Worm (Caenorhabditis elegans) whole organism, late embryonic: Measurements from ENCODE around the gene tbx-35.

Experiments used
- C08G9.2 ChIP-seq: sonication (generic microtip); optimal IDR thresholded peaks from 2 replicates; lab custom pipeline; 2016; ENCODE audit warnings: mild to moderate bottlenecking, missing genetic modification characterization, moderate library complexity, missing compliant biosample characterization
- K02D7.2 ChIP-seq: sonication (generic microtip); optimal IDR thresholded peaks from 2 replicates; lab custom pipeline; 2017; ENCODE audit warnings: mild to moderate bottlenecking, missing genetic modification characterization, missing compliant biosample characterization
- Y22D7AL.16 ChIP-seq: sonication (generic microtip); optimal IDR thresholded peaks from 2 replicates; lab custom pipeline; 2016; ENCODE audit warnings: missing genetic modification characterization, missing compliant biosample characterization
- ceh-14 ChIP-seq: sonication (generic microtip); optimal IDR thresholded peaks from 2 replicates; lab custom pipeline; 2016; ENCODE audit warnings: missing genotype, missing genetic modification characterization, missing compliant biosample characterization
- ceh-24 ChIP-seq: sonication (generic microtip); optimal IDR thresholded peaks from 2 replicates; lab custom pipeline; 2016; ENCODE audit warnings: mild to moderate bottlenecking, missing genetic modification characterization, missing compliant biosample characterization
- ceh-30 ChIP-seq: fragments of 150-350 bp; optimal IDR thresholded peaks from 2 replicates; lab custom pipeline; 2014; ENCODE audit warnings: missing biosample characterization, missing genetic modification characterization
- ceh-31 ChIP-seq: sonication (generic microtip); optimal IDR thresholded peaks from 2 replicates; lab custom pipeline; 2016; ENCODE audit warnings: missing genetic modification characterization, missing compliant biosample characterization
- ceh-6 ChIP-seq: fragments of 200-800 bp; sonication (Bioruptor generic); optimal IDR thresholded peaks from 2 replicates; lab custom pipeline; 2018; ENCODE audit warnings: mild to moderate bottlenecking, missing genetic modification characterization, missing compliant biosample characterization
- ceh-9 ChIP-seq: sonication (generic microtip); optimal IDR thresholded peaks from 2 replicates; lab custom pipeline; 2016; ENCODE audit warnings: mild to moderate bottlenecking, missing genetic modification characterization, inconsistent platforms, missing compliant biosample characterization
- elt-2 ChIP-seq: sonication (generic microtip); optimal IDR thresholded peaks from 2 replicates; lab custom pipeline; 2016; ENCODE audit warnings: missing genetic modification reagents, missing genetic modification characterization, missing compliant biosample characterization
- ets-4 ChIP-seq: sonication (generic microtip); optimal IDR thresholded peaks from 2 replicates; lab custom pipeline; 2016; ENCODE audit warnings: missing genetic modification characterization, missing compliant biosample characterization
- fkh-6 ChIP-seq: sonication (generic microtip); optimal IDR thresholded peaks from 2 replicates; lab custom pipeline; 2016; ENCODE audit warnings: missing genetic modification characterization, missing compliant biosample characterization
- hlh-13 ChIP-seq: fragments of 200-800 bp; sonication (Bioruptor generic); optimal IDR thresholded peaks from 2 replicates; lab custom pipeline; 2018; ENCODE audit warnings: mild to moderate bottlenecking, missing genetic modification characterization, missing compliant biosample characterization
- hlh-30 ChIP-seq: sonication (generic microtip); optimal IDR thresholded peaks from 2 replicates; lab custom pipeline; 2017; ENCODE audit warnings: antibody characterized with exemption, missing genetic modification characterization, missing compliant biosample characterization; ENCODE audit not compliant: insufficient read depth
- hlh-6 ChIP-seq: sonication (generic microtip); optimal IDR thresholded peaks from 2 replicates; lab custom pipeline; 2016; ENCODE audit warnings: missing genotype, missing genetic modification characterization, missing compliant biosample characterization
- lin-11 ChIP-seq: fragments of 200-800 bp; sonication (Bioruptor generic); optimal IDR thresholded peaks from 2 replicates; lab custom pipeline; 2018; ENCODE audit warnings: mild to moderate bottlenecking, missing genetic modification characterization, missing compliant biosample characterization
- mec-3 ChIP-seq: sonication (generic microtip); optimal IDR thresholded peaks from 2 replicates; lab custom pipeline; 2016; ENCODE audit warnings: borderline replicate concordance, missing genetic modification characterization, missing compliant biosample characterization
- nhr-11 ChIP-seq: fragments of 150-350 bp; optimal IDR thresholded peaks from 2 replicates; lab custom pipeline; 2014; ENCODE audit warnings: missing biosample characterization, missing genetic modification characterization
- npax-4 ChIP-seq: sonication (generic microtip); optimal IDR thresholded peaks from 2 replicates; lab custom pipeline; 2016; ENCODE audit warnings: missing genetic modification characterization, missing compliant biosample characterization
- odd-2 ChIP-seq: sonication (generic microtip); optimal IDR thresholded peaks from 2 replicates; lab custom pipeline; 2017; ENCODE audit warnings: antibody characterized with exemption, mild to moderate bottlenecking, missing genetic modification characterization, missing compliant biosample characterization
- pag-3 ChIP-seq: sonication (generic microtip); optimal IDR thresholded peaks from 2 replicates; lab custom pipeline; 2016; ENCODE audit warnings: missing compliant biosample characterization, missing genetic modification characterization, borderline replicate concordance
- pha-4 ChIP-seq: fragments of 150-350 bp; optimal IDR thresholded peaks from 2 replicates; lab custom pipeline; 2018; ENCODE audit warnings: missing biosample characterization, missing genetic modification reagents, missing genetic modification characterization
- rnt-1 ChIP-seq: sonication (generic microtip); optimal IDR thresholded peaks from 2 replicates; lab custom pipeline; 2016; ENCODE audit warnings: missing genetic modification characterization, missing compliant biosample characterization
- sdc-2 ChIP-seq: sonication (generic microtip); optimal IDR thresholded peaks from 2 replicates; lab custom pipeline; 2016; ENCODE audit warnings: missing genotype, missing genetic modification characterization, missing compliant biosample characterization
- tbx-2 ChIP-seq: sonication (generic microtip); optimal IDR thresholded peaks from 2 replicates; lab custom pipeline; 2016; ENCODE audit warnings: missing genetic modification characterization, missing compliant biosample characterization
- tbx-7 ChIP-seq: sonication (generic microtip); optimal IDR thresholded peaks from 2 replicates; lab custom pipeline; 2016; ENCODE audit warnings: missing genotype, missing genetic modification characterization, missing compliant biosample characterization
- unc-42 ChIP-seq: sonication (generic microtip); optimal IDR thresholded peaks from 2 replicates; lab custom pipeline; 2016; ENCODE audit warnings: missing genotype, missing genetic modification characterization, missing compliant biosample characterization
- zip-5 ChIP-seq: sonication (generic microtip); optimal IDR thresholded peaks from 2 replicates; lab custom pipeline; 2016; ENCODE audit warnings: missing genetic modification characterization, missing compliant biosample characterization
- ztf-16 ChIP-seq: sonication (generic microtip); optimal IDR thresholded peaks from 2 replicates; lab custom pipeline; 2017; ENCODE audit warnings: missing genetic modification characterization, missing compliant biosample characterization

Gene tbx-35

ce11 chrII:5515542-5515941 is 9.7 kb downstream of the tbx-35 start, which contains the start of gene ZK177.3:
Gene ZK177.3 (plus strand): TSS chrII:5515842.
- TF ChIP-seq hlh-13 (GFP tag; lab: Kevin White, UChicago): no peak
- TF ChIP-seq rnt-1: no peak
- no peak for TF ChIP-seq sdc-2 (tag; lab: Kevin White, UChicago)
- TF ChIP-seq tbx-2 (tag; lab: Kevin White, UChicago): no peak
- TF ChIP-seq hlh-30 (tag; lab: Kevin White, UChicago): no peak
- no peak for TF ChIP-seq hlh-6 (tag; lab: Kevin White, UChicago)
- TF ChIP-seq mec-3 (tag; lab: Kevin White, UChicago): no peak
- TF ChIP-seq ceh-9: no peak
- TF ChIP-seq Y22D7AL.16 (tag; lab: Kevin White, UChicago): no peak
- TF ChIP-seq ceh-30 (tag; lab: Kevin White, UChicago): no peak
- TF ChIP-seq ceh-14 (tag; lab: Kevin White, UChicago): no peak
- TF ChIP-seq, all 69 proteins: peak for 0

DNA sequence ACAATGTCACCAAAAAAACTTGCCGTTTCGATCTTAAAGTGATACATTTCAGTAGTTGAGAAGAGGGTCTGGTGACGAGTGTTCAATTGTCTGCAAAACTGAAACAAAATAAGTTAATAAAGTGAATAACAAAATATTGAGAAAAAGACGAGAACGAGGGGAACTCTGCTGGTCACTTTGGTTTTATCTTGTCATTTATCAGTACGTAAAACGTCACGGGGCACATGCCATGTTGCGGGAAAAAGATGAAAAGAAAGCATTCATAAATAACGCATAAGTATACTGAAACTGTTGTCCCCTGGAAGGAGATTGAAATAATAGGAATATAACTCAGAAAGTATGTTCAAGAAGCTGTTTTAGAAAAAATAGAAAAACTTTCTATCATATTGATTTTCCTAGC is 10.4 kb downstream of the tbx-35 start, which contains the start of gene sahd-1:
sahd-1 (minus strand) TSS at position 100 of the 400 bp plus-strand sequence.
- TF ChIP-seq elt-2 (tag; lab: Kevin White, UChicago): peak; percentile 56
- no peak for TF ChIP-seq hlh-6 (tag; lab: Kevin White, UChicago)

- peak; percentile 81 for TF ChIP-seq elt-2 (tag; lab: Kevin White, UChicago)
- TF ChIP-seq pha-4: no peak
- TF ChIP-seq fkh-6 (tag; lab: Kevin White, UChicago): no peak
Observed at ce11 chrII:5512473-5513097, 12.6 kb downstream of the tbx-35 start.

DNA sequence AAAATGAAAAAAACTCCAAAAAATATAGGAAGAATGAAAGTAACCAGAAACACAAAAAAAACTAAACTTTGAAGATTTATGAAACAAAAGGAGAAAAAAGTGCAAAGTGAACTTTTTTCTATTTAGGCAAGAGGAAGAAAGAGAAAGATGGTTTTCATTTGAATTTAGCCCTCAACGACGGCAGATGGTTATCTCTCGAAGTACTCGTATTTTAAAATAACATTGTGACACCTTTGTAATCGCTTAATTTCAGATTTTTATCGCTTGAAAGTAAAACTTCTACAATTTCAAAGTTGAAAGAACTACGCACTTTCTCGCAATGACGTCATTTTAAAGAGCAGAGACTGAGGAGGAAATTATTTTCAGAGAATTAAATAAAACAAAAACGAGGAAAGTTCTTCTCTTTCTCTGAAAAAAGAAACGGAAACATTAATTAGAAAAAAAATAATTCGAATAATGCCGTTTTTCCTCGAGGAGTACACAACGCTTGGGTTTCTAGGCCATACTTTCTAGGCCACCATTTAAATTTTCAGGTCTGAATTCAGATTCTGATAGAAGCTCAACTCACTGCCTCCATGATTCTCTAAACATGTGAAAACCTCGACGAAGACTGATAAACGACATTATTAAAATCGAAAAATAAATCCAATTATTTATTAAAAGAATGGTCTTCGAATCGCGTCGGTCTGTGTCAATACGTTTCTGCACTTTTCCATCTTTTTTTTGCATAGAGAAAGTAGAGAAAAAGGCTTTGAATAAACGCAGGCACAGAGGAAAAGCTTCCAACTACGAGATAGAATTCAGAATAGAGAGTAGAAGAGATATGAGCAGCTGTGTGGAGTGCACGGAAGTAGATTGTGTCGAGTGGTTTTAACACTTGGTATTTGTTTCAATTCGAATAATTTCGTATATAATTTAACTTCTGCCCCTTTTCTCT is 13.5 kb downstream of the tbx-35 start:
- peak; percentile 44 for TF ChIP-seq ets-4
- TF ChIP-seq ceh-14 (tag; lab: Kevin White, UChicago): peak; percentile 53
- no peak for TF ChIP-seq hlh-13 (GFP tag; lab: Kevin White, UChicago)
- no peak for TF ChIP-seq pha-4
- TF ChIP-seq ceh-24: no peak
- TF ChIP-seq npax-4: no peak
- peak; percentile 35 for TF ChIP-seq tbx-7
- no peak for TF ChIP-seq K02D7.2 (tag; lab: Kevin White, UChicago)
- TF ChIP-seq C08G9.2: peak; percentile 13
- TF ChIP-seq ceh-31 (tag; lab: Kevin White, UChicago): peak; percentile 65
- TF ChIP-seq zip-5: no peak
- TF ChIP-seq unc-42 (tag; lab: Kevin White, UChicago): peak; percentile 60
- no peak for TF ChIP-seq ceh-6 (GFP tag; lab: Kevin White, UChicago)
- no peak for TF ChIP-seq nhr-11 (tag; lab: Kevin White, UChicago)
- TF ChIP-seq tbx-2 (tag; lab: Kevin White, UChicago): peak; percentile 33
- no peak for TF ChIP-seq ztf-16 (tag; lab: Kevin White, UChicago)
- no peak for TF ChIP-seq lin-11 (tag; lab: Kevin White, UChicago)
- TF ChIP-seq mec-3 (tag; lab: Kevin White, UChicago): no peak
- no peak for TF ChIP-seq odd-2 (tag; lab: Kevin White, UChicago)

ce11 chrII:5505820-5506287 is 19.3 kb downstream of the tbx-35 start, which contains the start of gene npp-24:
Gene npp-24 (plus strand): TSS chrII:5505870.
- TF ChIP-seq elt-2 (tag; lab: Kevin White, UChicago) (peak; percentile 6), pag-3 (tag; lab: Kevin White, UChicago) (no peak)
